Worm (Caenorhabditis elegans) whole organism, midembryonic: Measurements from ENCODE around the gene sbp-1.

ENCODE experiments used
- cog-1 ChIP-seq: sonication (generic microtip); optimal IDR thresholded peaks from 2 replicates; lab custom pipeline; 2016; ENCODE audit warnings: missing genetic modification characterization, missing compliant biosample characterization
- flt-1 ChIP-seq: fragments of 200-800 bp; sonication (Bioruptor generic); IDR thresholded peaks from 2 replicates; pipeline ENCODE4 v1.3.6; 2022; ENCODE audit warnings: missing genetic modification characterization, missing compliant biosample characterization
- klf-2 ChIP-seq: fragments of 200-800 bp; sonication (Bioruptor generic); conservative IDR thresholded peaks from 2 replicates; pipeline ENCODE4 v1.3.6; 2022; ENCODE audit warnings: missing genetic modification reagents, missing genetic modification characterization, missing compliant biosample characterization
- med-1 ChIP-seq: sonication (generic microtip); optimal IDR thresholded peaks from 2 replicates; lab custom pipeline; 2017; ENCODE audit warnings: missing genetic modification characterization, mild to moderate bottlenecking, missing compliant biosample characterization, antibody characterized with exemption, missing genetic modification reagents; ENCODE audit not compliant: insufficient read depth
- ref-1 ChIP-seq: fragments of 200-800 bp; sonication (Bioruptor generic); conservative IDR thresholded peaks from 2 replicates; pipeline ENCODE4 v1.3.6; 2022; ENCODE audit warnings: missing genetic modification reagents, missing genetic modification characterization, missing compliant biosample characterization
- tab-1 ChIP-seq: fragments of 200-800 bp; sonication (Bioruptor generic); IDR thresholded peaks from 2 replicates; pipeline ENCODE4 v1.3.6; 2022; ENCODE audit warnings: missing genetic modification characterization, missing compliant biosample characterization
- ztf-23 ChIP-seq: fragments of 200-800 bp; sonication (Bioruptor generic); IDR thresholded peaks from 2 replicates; pipeline ENCODE4 v1.3.6; 2022; ENCODE audit warnings: missing genetic modification reagents, missing genetic modification characterization, missing compliant biosample characterization
- ztf-29 ChIP-seq: fragments of 200-800 bp; sonication (Bioruptor generic); IDR thresholded peaks from 2 replicates; pipeline ENCODE4 v1.3.6; 2022; ENCODE audit warnings: missing genetic modification reagents, missing genetic modification characterization, missing compliant biosample characterization

DNA sequence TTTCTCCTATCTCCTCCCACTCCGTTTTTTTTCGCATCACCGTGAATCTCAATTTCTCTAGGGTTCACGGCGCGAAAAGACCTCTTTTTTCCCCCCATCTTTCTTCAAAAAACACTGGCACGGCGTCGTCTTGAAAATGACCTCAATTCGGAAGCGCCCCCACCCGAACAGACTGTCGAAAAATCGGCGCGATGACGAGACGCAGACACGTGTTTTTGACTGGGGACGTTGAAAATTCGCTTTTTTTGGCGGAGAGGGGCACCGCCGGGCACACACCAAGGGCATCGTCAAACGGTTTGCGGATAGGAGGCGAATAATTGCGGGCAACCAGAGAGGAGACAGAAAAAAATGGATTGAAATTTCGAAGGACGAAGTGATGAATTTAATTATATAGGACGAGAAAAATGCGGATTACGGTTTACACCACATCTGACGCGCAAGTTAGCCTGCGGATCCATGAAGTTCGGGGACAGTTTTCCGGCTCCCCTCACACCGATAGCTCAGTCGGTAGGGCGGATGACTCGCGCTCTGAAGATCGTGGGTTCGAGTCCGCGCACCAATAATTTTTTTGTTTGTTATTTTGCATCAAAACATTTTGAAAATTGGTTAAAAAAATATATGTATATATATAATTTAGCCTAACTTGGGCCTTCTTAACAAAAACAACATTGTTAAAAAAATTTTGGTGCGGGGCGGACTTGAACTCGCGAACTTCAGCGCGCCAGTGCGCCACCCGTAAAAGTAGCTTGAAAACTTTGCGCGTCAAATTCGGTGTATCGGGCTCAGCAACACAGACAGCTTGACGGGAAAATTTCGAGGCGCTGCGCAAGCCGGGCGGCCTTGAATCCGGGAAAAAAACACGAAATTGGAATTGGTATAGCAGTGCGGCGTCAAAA lies 36.4 kb upstream of the sbp-1 start:
- TF ChIP-seq flt-1 (GFP tag; lab: Robert Waterston, UW), result no peak
- no peak for TF ChIP-seq ztf-23 (GFP tag; lab: Robert Waterston, UW)
- TF ChIP-seq med-1 (GFP tag; lab: Kevin White, UChicago), result no peak
- TF ChIP-seq ztf-29 (GFP tag; lab: Robert Waterston, UW), result no peak
- no peak for TF ChIP-seq klf-2
- TF ChIP-seq tab-1 (GFP tag; lab: Robert Waterston, UW), result no peak
- TF ChIP-seq cog-1, result no peak
- no peak for TF ChIP-seq ref-1 (GFP tag; lab: Robert Waterston, UW)
